Fruit fly (Drosophila melanogaster) whole organism, larva: ENCODE data around the gene spn-B.

Source experiments
- noc ChIP-seq: fragments of 200-800 bp; sonication (Bioruptor generic); optimal IDR thresholded peaks from 3 replicates; lab custom pipeline; 2019; ENCODE audit warnings: missing biosample characterization, mild to moderate bottlenecking, missing genetic modification characterization, moderate library complexity

Gene spn-B

dm6 chr3R:14315912-14316444 is 11.9 kb upstream of the spn-B start, which contains the start of gene Set8:
TSS of gene Set8 (plus strand) at chr3R:14316038.
- no peak for TF ChIP-seq noc

- no peak for TF ChIP-seq noc
Observed at dm6 chr3R:14326250-14327112, 1.4 kb upstream of the spn-B start, which contains the start of the genes Afti and ATPsynE. TSS of gene Afti (minus strand) at chr3R:14326689. TSS of gene ATPsynE (plus strand) at chr3R:14326947.

- no peak for TF ChIP-seq noc
Observed at dm6 chr3R:14327113-14327466, 761 bp upstream of the spn-B start.

- no peak for TF ChIP-seq noc
Observed at dm6 chr3R:14329549-14329948, 1.7 kb downstream of the spn-B start.

- no peak for TF ChIP-seq noc
Observed at dm6 chr3R:14330654-14331053, 2.8 kb downstream of the spn-B start.

- TF ChIP-seq noc = no peak
Observed at dm6 chr3R:14331474-14331873, 3.6 kb downstream of the spn-B start.

- no peak for TF ChIP-seq noc
Observed at dm6 chr3R:14332735-14333134, 4.9 kb downstream of the spn-B start.

dm6 chr3R:14335504-14335903 is 7.7 kb downstream of the spn-B start:
- no peak for TF ChIP-seq noc

dm6 chr3R:14344767-14345166 is 16.9 kb downstream of the spn-B start:
- TF ChIP-seq noc = no peak

dm6 chr3R:14346838-14347745 is 19.2 kb downstream of the spn-B start:
- no peak for TF ChIP-seq noc

- TF ChIP-seq noc = no peak
Observed at dm6 chr3R:14348480-14348879, 20.6 kb downstream of the spn-B start.

dm6 chr3R:14351418-14351817 is 23.6 kb downstream of the spn-B start:
- no peak for TF ChIP-seq noc

dm6 chr3R:14353733-14354152 is 25.9 kb downstream of the spn-B start:
- peak; percentile 63 for TF ChIP-seq noc

- no peak for TF ChIP-seq noc
Observed at dm6 chr3R:14354599-14354998, 26.7 kb downstream of the spn-B start.

- no peak for TF ChIP-seq noc
Observed at dm6 chr3R:14356619-14357018, 28.8 kb downstream of the spn-B start.

dm6 chr3R:14357405-14357804 is 29.6 kb downstream of the spn-B start:
- peak; percentile 6 for TF ChIP-seq noc

dm6 chr3R:14361741-14362232 is 33.9 kb downstream of the spn-B start, which contains the start of gene Dnaaf5:
TSS of gene Dnaaf5 (minus strand) at chr3R:14361786.
- peak; percentile 65 for TF ChIP-seq noc
